Worm (Caenorhabditis elegans) whole organism, mixed stage, embryonic: ENCODE measurements around the gene Y26G10.5.

ENCODE experiments used
- nhr-76 ChIP-seq: sonication (generic microtip); optimal IDR thresholded peaks from 2 replicates; lab custom pipeline; 2017; ENCODE audit warnings: missing biosample characterization, missing genetic modification characterization
- snpc-4 ChIP-seq: fragments of 150-350 bp; optimal IDR thresholded peaks from 2 replicates; lab custom pipeline; 2014; ENCODE audit warnings: missing biosample characterization, missing genetic modification characterization

- no peak for TF ChIP-seq nhr-76
- TF ChIP-seq snpc-4 (tag; lab: Kevin White, UChicago) = no peak
These were observed 24.1 kb upstream of the Y26G10.5 start, which contains the start of gene fat-5 for ce11 chrV:17724704-17725103.
